Fruit fly (Drosophila melanogaster): ENCODE measurements around the gene CG17036.

dm6 chr2L:12712255-12712654 lies 11.7 kb upstream of the CG17036 start:
- no peak for TF ChIP-seq ttk (optimal IDR thresholded peaks at IDR 0.05)
- no peak for TF ChIP-seq Sin3A (optimal IDR thresholded peaks at IDR 0.05)
- no peak for TF ChIP-seq h (optimal IDR thresholded peaks at IDR 0.05)
